Worm (Caenorhabditis elegans) whole organism, L1 larva: ENCODE data around the gene F13D11.3.

Experiments
- C16A3.4 ChIP-seq: fragments of 150-350 bp; optimal IDR thresholded peaks from 2 replicates; lab custom pipeline; 2014; ENCODE audit warnings: missing biosample characterization, missing genetic modification characterization
- aha-1 ChIP-seq: fragments of 150-350 bp; optimal IDR thresholded peaks from 2 replicates; lab custom pipeline; 2014; ENCODE audit warnings: missing biosample characterization, missing genetic modification characterization
- alr-1 ChIP-seq: fragments of 200-800 bp; sonication (Bioruptor generic); optimal IDR thresholded peaks from 2 replicates; lab custom pipeline; 2018; ENCODE audit warnings: borderline replicate concordance, mild to moderate bottlenecking, missing genetic modification characterization, missing compliant biosample characterization
- ama-1 ChIP-seq: fragments of 150-350 bp; optimal IDR thresholded peaks from 2 replicates; lab custom pipeline; 2014
- blmp-1 ChIP-seq: fragments of 150-350 bp; optimal IDR thresholded peaks from 2 replicates; lab custom pipeline; 2014; ENCODE audit warnings: missing biosample characterization, missing genetic modification characterization
- ceh-8 ChIP-seq: fragments of 200-800 bp; sonication (Bioruptor generic); optimal IDR thresholded peaks from 2 replicates; lab custom pipeline; 2018; ENCODE audit warnings: mild to moderate bottlenecking, missing genetic modification characterization, moderate library complexity, missing compliant biosample characterization
- ceh-82 ChIP-seq, 3 experiments: fragments of 150-350 bp in 1 of 3; sonication (generic microtip) in 2 of 3; optimal IDR thresholded peaks; 2 replicates each; lab custom pipeline; 2014 to 2017; ENCODE audit warnings: missing biosample characterization in 3 of 3, missing genetic modification characterization in 3 of 3
- ceh-88 ChIP-seq: fragments of 200-800 bp; sonication (Bioruptor generic); IDR thresholded peaks from 2 replicates; pipeline ENCODE4 v1.3.6; 2022; ENCODE audit warnings: missing genetic modification characterization, missing compliant biosample characterization
- dsc-1 ChIP-seq: sonication (generic microtip); optimal IDR thresholded peaks from 2 replicates; lab custom pipeline; 2016; ENCODE audit warnings: mild to moderate bottlenecking, missing genetic modification characterization, missing compliant biosample characterization
- elt-2 ChIP-seq: sonication (generic microtip); optimal IDR thresholded peaks from 2 replicates; lab custom pipeline; 2016; ENCODE audit warnings: missing genetic modification characterization, mild to moderate bottlenecking, inconsistent platforms, missing compliant biosample characterization, missing genetic modification reagents
- ets-5 ChIP-seq: fragments of 200-800 bp; sonication (Bioruptor generic); IDR thresholded peaks from 2 replicates; pipeline ENCODE4 v1.3.6; 2022; ENCODE audit warnings: missing genetic modification characterization, missing compliant biosample characterization
- fkh-4 ChIP-seq: sonication (generic microtip); optimal IDR thresholded peaks from 2 replicates; lab custom pipeline; 2016; ENCODE audit warnings: missing compliant biosample characterization, missing genetic modification characterization, borderline replicate concordance
- fkh-8 ChIP-seq: sonication (generic microtip); optimal IDR thresholded peaks from 2 replicates; lab custom pipeline; 2016; ENCODE audit warnings: mild to moderate bottlenecking, missing genetic modification characterization, missing compliant biosample characterization
- hlh-17 ChIP-seq: fragments of 200-800 bp; sonication (Bioruptor generic); optimal IDR thresholded peaks from 2 replicates; lab custom pipeline; 2018; ENCODE audit warnings: missing genetic modification characterization, mild to moderate bottlenecking, missing compliant biosample characterization, moderate library complexity, borderline replicate concordance
- hlh-4 ChIP-seq: sonication (generic microtip); optimal IDR thresholded peaks from 2 replicates; lab custom pipeline; 2016; ENCODE audit warnings: mild to moderate bottlenecking, missing genetic modification characterization, missing compliant biosample characterization
- hpl-2 ChIP-seq: fragments of 150-350 bp; optimal IDR thresholded peaks from 2 replicates; lab custom pipeline; 2014; ENCODE audit warnings: missing biosample characterization, missing genetic modification reagents, missing genetic modification characterization
- irx-1 ChIP-seq: sonication (generic microtip); optimal IDR thresholded peaks from 2 replicates; lab custom pipeline; 2016; ENCODE audit warnings: missing genetic modification characterization, missing compliant biosample characterization
- lin-14 ChIP-seq: fragments of 200-800 bp; sonication (Bioruptor generic); optimal IDR thresholded peaks from 2 replicates; lab custom pipeline; 2018; ENCODE audit warnings: mild to moderate bottlenecking, missing genetic modification characterization, moderate library complexity, missing compliant biosample characterization
- lin-35 ChIP-seq, 2 experiments: fragments of 150-350 bp; optimal IDR thresholded peaks; 2 replicates each; lab custom pipeline; 2014; ENCODE audit warnings: missing biosample characterization in 2 of 2, missing genetic modification characterization in 2 of 2, missing genetic modification reagents in 2 of 2
- lin-39 ChIP-seq: fragments of 150-350 bp; optimal IDR thresholded peaks from 2 replicates; lab custom pipeline; 2014; ENCODE audit warnings: missing biosample characterization, missing genetic modification reagents, missing genetic modification characterization
- mep-1 ChIP-seq: fragments of 150-350 bp; optimal IDR thresholded peaks from 2 replicates; lab custom pipeline; 2014; ENCODE audit warnings: missing biosample characterization, missing genetic modification characterization
- nhr-11 ChIP-seq: fragments of 150-350 bp; optimal IDR thresholded peaks from 2 replicates; lab custom pipeline; 2014; ENCODE audit warnings: missing biosample characterization, missing genetic modification characterization
- nhr-19 ChIP-seq: fragments of 200-800 bp; sonication (Bioruptor generic); conservative IDR thresholded peaks from 2 replicates; pipeline ENCODE4 v1.3.6; 2022; ENCODE audit warnings: missing genetic modification characterization, missing compliant biosample characterization
- nhr-237 ChIP-seq: fragments of 150-350 bp; optimal IDR thresholded peaks from 2 replicates; lab custom pipeline; 2014; ENCODE audit warnings: missing biosample characterization, missing genetic modification characterization
- nhr-28 ChIP-seq: fragments of 150-350 bp; optimal IDR thresholded peaks from 2 replicates; lab custom pipeline; 2014; ENCODE audit warnings: missing biosample characterization, missing genetic modification characterization
- nhr-47 ChIP-seq: sonication (generic microtip); optimal IDR thresholded peaks from 2 replicates; lab custom pipeline; 2016; ENCODE audit warnings: mild to moderate bottlenecking, missing genetic modification characterization, moderate library complexity, missing compliant biosample characterization
- nhr-76 ChIP-seq: sonication (generic microtip); optimal IDR thresholded peaks from 2 replicates; lab custom pipeline; 2017; ENCODE audit warnings: missing biosample characterization, missing genetic modification characterization
- nhr-77 ChIP-seq: fragments of 150-350 bp; optimal IDR thresholded peaks from 2 replicates; lab custom pipeline; 2014; ENCODE audit warnings: missing biosample characterization, missing genetic modification characterization
- nhr-84 ChIP-seq: sonication (generic microtip); optimal IDR thresholded peaks from 2 replicates; lab custom pipeline; 2017; ENCODE audit warnings: missing biosample characterization, missing genetic modification characterization
- pax-3 ChIP-seq: fragments of 200-800 bp; sonication (Bioruptor generic); optimal IDR thresholded peaks from 2 replicates; lab custom pipeline; 2018; ENCODE audit warnings: mild to moderate bottlenecking, missing genetic modification characterization, moderate library complexity, missing compliant biosample characterization
- pqm-1 ChIP-seq: sonication (generic microtip); optimal IDR thresholded peaks from 3 replicates; lab custom pipeline; 2017; ENCODE audit warnings: missing biosample characterization, missing genetic modification characterization
- snpc-4 ChIP-seq: fragments of 150-350 bp; optimal IDR thresholded peaks from 2 replicates; lab custom pipeline; 2014; ENCODE audit warnings: missing biosample characterization, missing genetic modification characterization
- snu-23 ChIP-seq: sonication (generic microtip); optimal IDR thresholded peaks from 2 replicates; lab custom pipeline; 2016; ENCODE audit warnings: missing genetic modification characterization, missing compliant biosample characterization
- sptf-1 ChIP-seq: fragments of 150-350 bp; optimal IDR thresholded peaks from 2 replicates; lab custom pipeline; 2014; ENCODE audit warnings: missing biosample characterization, missing genetic modification characterization
- tlp-1 ChIP-seq: fragments of 150-350 bp; optimal IDR thresholded peaks from 2 replicates; lab custom pipeline; 2014; ENCODE audit warnings: missing biosample characterization, missing genetic modification characterization
- unc-30 ChIP-seq: sonication (generic microtip); optimal IDR thresholded peaks from 2 replicates; lab custom pipeline; 2017; ENCODE audit warnings: missing biosample characterization, missing genetic modification characterization
- unc-86 ChIP-seq: sonication (generic microtip); optimal IDR thresholded peaks from 2 replicates; lab custom pipeline; 2016; ENCODE audit warnings: missing genetic modification characterization, missing compliant biosample characterization
- xbp-1 ChIP-seq: sonication (generic microtip); optimal IDR thresholded peaks from 2 replicates; lab custom pipeline; 2016; ENCODE audit warnings: missing genetic modification characterization, missing compliant biosample characterization
- zag-1 ChIP-seq: fragments of 150-350 bp; optimal IDR thresholded peaks from 2 replicates; lab custom pipeline; 2014; ENCODE audit warnings: missing biosample characterization, missing genetic modification characterization
- zip-4 ChIP-seq: fragments of 200-800 bp; sonication (Bioruptor generic); optimal IDR thresholded peaks from 2 replicates; lab custom pipeline; 2018; ENCODE audit warnings: mild to moderate bottlenecking, missing genetic modification characterization, moderate library complexity, missing compliant biosample characterization
- ztf-4 ChIP-seq: fragments of 150-350 bp; optimal IDR thresholded peaks from 2 replicates; lab custom pipeline; 2014; ENCODE audit warnings: missing biosample characterization, missing genetic modification characterization

Gene F13D11.3

DNA sequence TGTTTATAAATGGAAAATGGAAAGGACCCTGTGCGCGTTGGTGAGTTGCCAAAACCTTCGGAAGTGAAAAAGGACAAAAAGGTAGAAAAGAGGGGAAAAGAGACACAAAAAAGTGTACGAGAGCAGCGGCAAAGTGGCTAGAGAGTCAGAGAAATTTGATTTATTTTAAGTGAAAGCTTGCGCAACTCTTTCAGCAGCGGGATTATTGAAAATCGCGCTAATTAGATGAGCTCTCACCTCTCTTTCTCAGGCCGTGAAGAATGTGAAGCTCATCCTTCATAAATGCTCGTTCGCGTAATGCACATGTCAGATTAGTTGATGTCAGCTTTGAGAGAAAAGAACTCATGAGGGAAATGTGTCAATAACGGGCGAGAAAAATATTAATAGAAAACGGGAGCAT lies 6.5 kb downstream of the F13D11.3 start (continued):
- TF ChIP-seq dsc-1 (tag; lab: Kevin White, UChicago) (peak; percentile 90), snpc-4 (tag; lab: Kevin White, UChicago) (no peak)

DNA sequence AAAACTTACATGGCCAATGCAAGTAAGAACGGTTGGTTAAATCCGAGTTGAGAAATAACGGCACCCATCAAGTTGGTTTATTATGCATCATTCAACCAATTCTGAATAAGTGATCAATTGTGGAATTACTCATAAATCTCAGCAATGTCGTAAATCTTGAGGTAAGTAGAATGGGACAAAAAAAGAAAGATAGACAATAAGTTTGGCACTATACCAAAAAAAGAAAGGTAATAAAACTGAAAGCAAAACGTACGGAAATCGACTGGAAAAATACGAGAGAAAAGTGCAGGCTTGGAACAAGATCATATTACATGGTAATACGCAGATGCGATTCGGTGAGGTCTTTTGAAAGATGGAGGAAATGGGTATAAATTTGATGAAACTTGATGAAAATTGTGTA lies 7.0 kb downstream of the F13D11.3 start, which contains the start of gene F46G11.4:
Gene F46G11.4 (minus strand): TSS at position 101 of the 400 bp plus-strand sequence.
- TF ChIP-seq snpc-4 (tag; lab: Kevin White, UChicago), result no peak
- no peak for TF ChIP-seq ceh-82 (tag; optimal IDR thresholded peaks at IDR 0.05; lab: Kevin White, UChicago)

DNA sequence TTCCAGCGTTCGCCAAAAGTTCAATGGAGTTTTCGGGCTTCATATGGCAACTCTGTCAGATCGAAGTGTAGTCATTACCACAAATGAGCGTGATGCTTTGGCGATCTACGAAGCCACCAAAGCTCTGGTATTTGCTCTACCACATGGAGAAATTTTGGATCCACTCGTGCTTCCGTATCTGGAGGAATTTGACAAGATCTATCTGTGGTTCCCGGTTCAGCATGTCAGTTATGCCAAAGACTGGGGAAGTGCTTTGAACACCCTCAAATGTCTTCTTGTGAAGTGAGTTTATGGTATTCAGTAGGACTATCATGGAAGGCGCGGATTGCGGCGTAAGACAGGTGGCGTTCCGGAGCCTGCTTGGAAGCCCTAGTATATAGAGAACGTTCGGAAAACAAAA lies 11.3 kb downstream of the F13D11.3 start:
- no peak for TF ChIP-seq blmp-1 (tag; lab: Kevin White, UChicago)

DNA sequence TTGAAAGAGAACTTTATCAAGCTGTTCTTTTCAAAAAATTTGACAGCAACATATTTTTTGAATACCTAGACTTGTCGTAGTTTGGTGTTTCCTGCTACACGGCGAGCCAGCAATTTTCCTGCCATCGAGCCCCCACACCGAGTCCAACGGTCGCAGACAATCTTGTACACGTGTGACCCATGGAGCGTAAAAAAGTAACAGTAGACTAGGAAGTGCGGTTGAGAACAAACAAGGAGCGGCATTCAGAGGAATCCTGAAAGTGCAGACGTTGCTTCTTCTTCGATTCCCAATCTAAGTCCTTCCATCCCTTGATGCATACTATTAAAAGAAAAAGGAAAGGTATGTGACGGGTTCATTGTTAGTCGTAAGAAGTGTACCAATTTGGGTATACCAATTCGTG lies 14.8 kb downstream of the F13D11.3 start, which contains the start of gene twnk-1:
Gene twnk-1 (plus strand): TSS at position 301 of the 400 bp plus-strand sequence.
- TF ChIP-seq fkh-8 (tag; lab: Kevin White, UChicago) (peak; percentile 26), lin-14 (GFP tag; lab: Kevin White, UChicago) (peak; percentile 12), irx-1 (tag; lab: Kevin White, UChicago) (no peak)

DNA sequence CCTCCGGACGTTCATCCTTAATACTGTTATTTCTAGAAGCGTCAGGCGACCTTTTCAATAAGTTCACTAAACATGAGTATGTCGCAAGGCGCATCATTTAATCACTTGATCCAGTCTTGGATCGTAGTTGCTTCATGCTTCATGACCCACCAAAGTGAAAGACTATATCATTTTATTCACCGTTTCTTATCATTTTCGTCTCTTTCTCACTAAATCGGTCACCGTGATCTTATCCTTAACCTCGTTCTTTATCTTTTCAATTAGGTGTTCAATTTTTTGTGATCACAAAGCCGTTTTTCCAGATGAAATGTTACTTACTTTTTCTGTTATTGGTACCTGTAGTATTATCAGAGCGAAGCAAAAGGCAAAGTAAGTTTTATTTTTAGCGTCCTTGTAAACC lies 17.9 kb downstream of the F13D11.3 start, which contains the start of gene F46G11.2:
Gene F46G11.2 (plus strand): TSS at position 301 of the 400 bp plus-strand sequence.
- TF ChIP-seq nhr-84 (tag; lab: Kevin White, UChicago) (no peak), nhr-76 (tag; lab: Kevin White, UChicago) (no peak), tlp-1 (tag; lab: Kevin White, UChicago) (no peak), ceh-8 (GFP tag; lab: Kevin White, UChicago) (no peak), C16A3.4 (no peak), pqm-1 (tag; lab: Kevin White, UChicago) (no peak), blmp-1 (tag; lab: Kevin White, UChicago) (no peak), snpc-4 (tag; lab: Kevin White, UChicago) (no peak), lin-35 (GFP tag; optimal IDR thresholded peaks at IDR 0.05; lab: Kevin White, UChicago) (no peak), unc-86 (tag; lab: Kevin White, UChicago) (no peak), ztf-4 (tag; lab: Kevin White, UChicago) (no peak), ceh-82 (tag; optimal IDR thresholded peaks at IDR 0.05; lab: Kevin White, UChicago) (no peak), fkh-4 (tag; lab: Kevin White, UChicago) (no peak), zag-1 (tag; lab: Kevin White, UChicago) (no peak), nhr-11 (tag; lab: Kevin White, UChicago) (no peak), unc-30 (tag; lab: Kevin White, UChicago) (no peak), hlh-4 (tag; lab: Kevin White, UChicago) (no peak), hpl-2 (no peak)

DNA sequence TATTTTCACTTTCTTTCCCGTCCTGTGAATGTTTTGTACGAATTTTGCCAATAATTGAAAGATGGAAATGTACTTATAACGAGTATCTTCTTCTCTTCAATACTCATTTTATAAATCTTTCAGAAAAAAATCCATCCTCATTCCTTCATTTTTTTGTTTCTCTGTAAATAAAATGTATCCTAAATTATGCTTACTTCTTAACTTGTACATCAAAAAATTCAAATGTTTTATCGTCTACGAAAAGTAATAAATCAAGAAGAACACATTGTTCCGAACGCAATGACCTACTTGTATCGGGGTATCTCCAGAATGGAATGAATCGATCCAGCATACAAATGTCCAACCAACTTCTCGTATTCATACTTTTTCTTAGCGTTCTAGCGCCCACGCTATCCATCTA lies 19.5 kb downstream of the F13D11.3 start, which contains the start of gene F46G11.6:
Gene F46G11.6 (plus strand): TSS at position 301 of the 400 bp plus-strand sequence.
- no peak for TF ChIP-seq nhr-19 (GFP tag; lab: Robert Waterston, UW)
- no peak for TF ChIP-seq alr-1
- no peak for TF ChIP-seq fkh-8 (tag; lab: Kevin White, UChicago)
- TF ChIP-seq xbp-1 (tag; lab: Kevin White, UChicago), result no peak
- no peak for TF ChIP-seq snu-23 (GFP tag; lab: Kevin White, UChicago)
- no peak for TF ChIP-seq sptf-1
- TF ChIP-seq mep-1 (tag; lab: Kevin White, UChicago), result no peak
- no peak for TF ChIP-seq ceh-88
- no peak for TF ChIP-seq nhr-84 (tag; lab: Kevin White, UChicago)

DNA sequence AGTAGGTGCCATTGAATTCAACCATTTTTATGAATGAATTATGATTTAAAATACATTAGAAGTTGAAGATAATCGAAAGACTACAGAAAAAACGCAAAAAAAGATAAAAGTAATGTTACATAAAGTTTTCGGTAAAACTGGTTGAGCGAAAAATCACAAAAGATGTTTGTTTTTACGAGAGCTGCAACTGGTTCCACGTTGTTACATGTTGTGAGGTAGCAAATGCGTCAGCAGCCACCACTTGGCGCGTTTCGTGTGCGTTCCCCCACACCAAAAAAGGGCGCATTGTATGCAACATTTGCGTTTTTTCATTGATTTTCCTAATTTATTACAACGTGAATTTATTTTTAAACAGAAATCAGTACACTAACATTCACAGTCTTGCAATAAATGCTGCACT lies 23.6 kb downstream of the F13D11.3 start, which contains the start of gene gakh-1:
Gene gakh-1 (plus strand): TSS at position 347 of the 400 bp plus-strand sequence.
- TF ChIP-seq nhr-19 (GFP tag; lab: Robert Waterston, UW) (peak; percentile 63), lin-39 (tag; lab: Kevin White, UChicago) (peak; percentile 51), nhr-47 (peak; percentile 83), fkh-4 (tag; lab: Kevin White, UChicago) (no peak), xbp-1 (tag; lab: Kevin White, UChicago) (peak; percentile 80), hlh-17 (GFP tag; lab: Kevin White, UChicago) (no peak), aha-1 (no peak), ama-1 (lab: Kevin White, UChicago) (no peak), nhr-28 (tag; lab: Kevin White, UChicago) (no peak), elt-2 (tag; lab: Kevin White, UChicago) (peak; percentile 42), nhr-77 (tag; lab: Kevin White, UChicago) (peak; percentile 46), lin-35 (GFP tag; optimal IDR thresholded peaks at IDR 0.05; lab: Kevin White, UChicago) (peak; percentile 45 to 76), zip-4 (GFP tag; lab: Kevin White, UChicago) (peak; percentile 41), nhr-237 (no peak), ztf-4 (tag; lab: Kevin White, UChicago) (no peak), ets-5 (GFP tag; lab: Robert Waterston, UW) (no peak), pax-3 (tag; lab: Kevin White, UChicago) (no peak), ceh-8 (GFP tag; lab: Kevin White, UChicago) (peak; percentile 51)
